Fruit fly (Drosophila melanogaster): ENCODE results near the gene yata.
A peak's percentile ranks its signal among the peaks of the same experiment; 100 is the strongest.

Gene yata

dm6 chr3R:29699220-29699619 lies 49.8 kb upstream of the yata start (continued):
- TF ChIP-seq CG9817 (tag; optimal IDR thresholded peaks at IDR 0.05) (no peak), vvl (GFP tag; IDR thresholded peaks at IDR 0.05) (peak; percentile 86), CG10543 (GFP tag; optimal IDR thresholded peaks at IDR 0.05) (no peak), CG12942 (GFP tag; optimal IDR thresholded peaks at IDR 0.05) (no peak), ato (GFP tag; IDR thresholded peaks at IDR 0.05; ENCODE audit: partially characterized antibody) (no peak), CG7372 (GFP tag; IDR thresholded peaks at IDR 0.05) (no peak), E2f2 (GFP tag; IDR thresholded peaks at IDR 0.05) (0 out of 2 replicates have a peak, but pooled peaks have one; percentile 8), gcm (GFP tag; optimal IDR thresholded peaks at IDR 0.05) (peak; percentile 4), ro (GFP tag; IDR thresholded peaks at IDR 0.05) (no peak), Fer1 (GFP tag; optimal IDR thresholded peaks at IDR 0.05) (no peak), CG11504 (tag; optimal IDR thresholded peaks at IDR 0.05) (peak; percentile 40), Poxn (GFP tag; IDR thresholded peaks at IDR 0.05) (no peak), ken (GFP tag; IDR thresholded peaks at IDR 0.05) (peak; percentile 69; the same call in 1 of the 3 replicates), CG3726 (GFP tag; IDR thresholded peaks at IDR 0.05) (0 out of 3 replicates have a peak, but pooled peaks have one; percentile 49), CG6791 (GFP tag; IDR thresholded peaks at IDR 0.05; ENCODE audit: partially characterized antibody) (no peak), Rfx (GFP tag; IDR thresholded peaks at IDR 0.05) (no peak), CG1233 (GFP tag; optimal IDR thresholded peaks at IDR 0.05) (no peak), cwo (GFP tag; optimal IDR thresholded peaks at IDR 0.05) (no peak), Ets65A (GFP tag) (no peak), zfh2 (GFP tag; optimal IDR thresholded peaks at IDR 0.05) (no peak), danr (GFP tag; IDR thresholded peaks at IDR 0.05) (peak; percentile 52; the same call in 1 of the 2 replicates), CG3065 (GFP tag; optimal IDR thresholded peaks at IDR 0.05) (no peak), tx (GFP tag; optimal IDR thresholded peaks at IDR 0.05) (no peak), schlank (tag; optimal IDR thresholded peaks at IDR 0.05) (no peak), CG34422 (GFP tag; IDR thresholded peaks at IDR 0.05) (peak; percentile 7; the same call in 1 of the 3 replicates), nau (GFP tag; optimal IDR thresholded peaks at IDR 0.05) (no peak), Hr78 (GFP tag; optimal IDR thresholded peaks at IDR 0.05) (peak in 1 of 2 experiments; percentile 41), chn (GFP tag; optimal IDR thresholded peaks at IDR 0.05) (no peak), CG10274 (GFP tag; optimal IDR thresholded peaks at IDR 0.05) (no peak), fd102C (GFP tag; optimal IDR thresholded peaks at IDR 0.05) (no peak), Dref (GFP tag; IDR thresholded peaks at IDR 0.05) (no peak), BtbVII (GFP tag; optimal IDR thresholded peaks at IDR 0.05) (no peak), gcm2 (GFP tag; optimal IDR thresholded peaks at IDR 0.05) (no peak), HHEX (GFP tag; optimal IDR thresholded peaks at IDR 0.05) (no peak), CG7271 (tag; optimal IDR thresholded peaks at IDR 0.05) (no peak), Lpt (GFP tag; optimal IDR thresholded peaks at IDR 0.05) (no peak), bowl (GFP tag; IDR thresholded peaks at IDR 0.05) (no peak), CG16815 (GFP tag; optimal IDR thresholded peaks at IDR 0.05) (no peak), sqz (GFP tag; optimal IDR thresholded peaks at IDR 0.05) (no peak), kni (GFP tag; optimal IDR thresholded peaks at IDR 0.05) (no peak), fd64A (GFP tag; optimal IDR thresholded peaks at IDR 0.05) (no peak), Meics (GFP tag; optimal IDR thresholded peaks at IDR 0.05) (no peak), dmrt11E (tag; optimal IDR thresholded peaks at IDR 0.05) (peak; percentile 37), CG17568 (GFP tag; optimal IDR thresholded peaks at IDR 0.05) (no peak), CG9437 (GFP tag; optimal IDR thresholded peaks at IDR 0.05) (no peak), zf30C (GFP tag; optimal IDR thresholded peaks at IDR 0.05) (no peak), hb (GFP tag; IDR thresholded peaks at IDR 0.05; ENCODE audit: partially characterized antibody) (no peak), Hr51 (GFP tag; optimal IDR thresholded peaks at IDR 0.05) (no peak), seq (GFP tag; IDR thresholded peaks at IDR 0.05) (no peak), br (optimal IDR thresholded peaks at IDR 0.05) (no peak), luna (GFP tag; optimal IDR thresholded peaks at IDR 0.05) (no peak), fru (optimal IDR thresholded peaks at IDR 0.05) (no peak)

All from whole organism, embryonic.